Worm (Caenorhabditis elegans) whole organism, midembryonic: ENCODE measurements around the gene sre-6.

Experiments
- T22C8.4 ChIP-seq: fragments of 200-800 bp; sonication (Bioruptor generic); IDR thresholded peaks from 2 replicates; pipeline ENCODE4 v1.3.6; 2022; ENCODE audit warnings: missing genetic modification characterization, missing compliant biosample characterization
- cog-1 ChIP-seq: sonication (generic microtip); optimal IDR thresholded peaks from 2 replicates; lab custom pipeline; 2016; ENCODE audit warnings: missing genetic modification characterization, missing compliant biosample characterization
- flt-1 ChIP-seq: fragments of 200-800 bp; sonication (Bioruptor generic); IDR thresholded peaks from 2 replicates; pipeline ENCODE4 v1.3.6; 2022; ENCODE audit warnings: missing genetic modification characterization, missing compliant biosample characterization
- klf-2 ChIP-seq: fragments of 200-800 bp; sonication (Bioruptor generic); conservative IDR thresholded peaks from 2 replicates; pipeline ENCODE4 v1.3.6; 2022; ENCODE audit warnings: missing genetic modification reagents, missing genetic modification characterization, missing compliant biosample characterization
- med-1 ChIP-seq: sonication (generic microtip); optimal IDR thresholded peaks from 2 replicates; lab custom pipeline; 2017; ENCODE audit warnings: missing genetic modification characterization, mild to moderate bottlenecking, missing compliant biosample characterization, antibody characterized with exemption, missing genetic modification reagents; ENCODE audit not compliant: insufficient read depth
- ref-1 ChIP-seq: fragments of 200-800 bp; sonication (Bioruptor generic); conservative IDR thresholded peaks from 2 replicates; pipeline ENCODE4 v1.3.6; 2022; ENCODE audit warnings: missing genetic modification reagents, missing genetic modification characterization, missing compliant biosample characterization
- tab-1 ChIP-seq: fragments of 200-800 bp; sonication (Bioruptor generic); IDR thresholded peaks from 2 replicates; pipeline ENCODE4 v1.3.6; 2022; ENCODE audit warnings: missing genetic modification characterization, missing compliant biosample characterization
- ztf-23 ChIP-seq: fragments of 200-800 bp; sonication (Bioruptor generic); IDR thresholded peaks from 2 replicates; pipeline ENCODE4 v1.3.6; 2022; ENCODE audit warnings: missing genetic modification reagents, missing genetic modification characterization, missing compliant biosample characterization
- ztf-29 ChIP-seq: fragments of 200-800 bp; sonication (Bioruptor generic); IDR thresholded peaks from 2 replicates; pipeline ENCODE4 v1.3.6; 2022; ENCODE audit warnings: missing genetic modification reagents, missing genetic modification characterization, missing compliant biosample characterization

sre-6 gene

DNA sequence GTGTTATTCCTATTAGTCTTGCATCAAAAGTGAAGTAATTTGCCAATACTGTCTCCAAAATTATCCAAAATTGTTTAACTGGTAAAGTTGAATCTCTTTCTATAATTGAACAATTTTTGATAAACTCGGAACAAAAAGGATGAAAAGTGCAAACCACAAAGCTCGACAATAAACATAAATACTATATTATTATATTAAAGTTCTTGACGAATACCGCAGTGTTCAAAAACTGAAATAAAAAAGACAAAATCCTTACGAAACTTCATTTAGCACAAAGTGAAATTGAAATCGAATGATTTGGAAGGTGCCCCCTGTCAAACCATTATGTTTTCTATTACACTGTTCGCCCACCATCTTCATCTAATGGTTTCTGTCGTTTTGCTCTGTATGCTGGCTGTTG is 21.2 kb downstream of the sre-6 start, which contains the start of gene ZC302.3:
TSS of gene ZC302.3 (minus strand) at position 101 of the 400 bp plus-strand sequence.
- no peak for TF ChIP-seq tab-1
- no peak for TF ChIP-seq klf-2
- TF ChIP-seq ztf-29 (GFP tag; lab: Robert Waterston, UW): no peak
- TF ChIP-seq flt-1: no peak
- TF ChIP-seq ztf-23: no peak
- no peak for TF ChIP-seq med-1 (GFP tag; lab: Kevin White, UChicago)

DNA sequence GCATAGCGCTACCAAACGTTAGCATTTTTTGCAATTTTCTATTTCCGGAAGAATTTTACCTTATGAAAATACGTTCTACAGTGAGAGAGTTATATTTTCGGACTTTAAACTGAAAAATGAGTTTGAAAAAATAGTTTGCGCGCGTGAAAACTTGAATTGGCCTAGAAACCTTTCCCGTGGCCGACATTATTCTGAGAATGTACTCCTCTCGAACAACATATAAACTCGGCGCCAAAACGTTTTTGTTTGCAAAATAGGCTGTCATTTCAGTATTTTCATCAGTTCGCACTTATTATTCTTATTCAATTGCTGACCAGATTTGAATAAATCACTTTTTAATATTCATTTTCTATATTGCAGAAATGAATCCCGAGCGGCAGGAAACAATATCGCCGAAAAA is 25.8 kb downstream of the sre-6 start, which contains the start of the genes mre-11 and wdr-5.3:
TSS of gene mre-11 (minus strand) at position 113 of the 400 bp plus-strand sequence.
TSS of gene wdr-5.3 (plus strand) at position 361 of the 400 bp plus-strand sequence.
- TF ChIP-seq flt-1 (no peak), ref-1 (GFP tag; lab: Robert Waterston, UW) (no peak), med-1 (GFP tag; lab: Kevin White, UChicago) (no peak)

DNA sequence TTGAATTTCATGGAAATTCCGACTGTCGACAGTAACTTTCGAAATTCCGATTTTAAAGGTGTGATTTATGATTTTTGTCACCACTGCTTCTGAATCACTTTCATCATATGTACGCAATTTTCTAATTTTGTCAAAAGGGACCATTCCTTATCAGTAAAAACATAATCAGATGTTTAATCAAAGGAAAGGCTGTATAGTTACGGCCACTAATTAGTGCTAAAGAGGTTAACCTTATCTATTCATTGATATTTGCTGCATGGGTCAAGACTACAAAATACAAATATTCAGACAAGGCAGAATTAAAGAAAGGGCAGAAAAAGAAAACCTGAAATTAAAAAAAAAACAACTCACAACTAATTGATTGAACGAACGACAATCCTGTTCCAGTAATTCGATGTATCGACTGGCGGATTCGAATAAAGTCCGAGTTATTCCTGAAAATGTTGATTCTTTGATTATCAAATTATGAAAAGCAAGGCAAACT is 30.6 kb downstream of the sre-6 start, which contains the start of gene T28B11.1:
TSS of gene T28B11.1 (minus strand) at position 434 of the 484 bp plus-strand sequence.
- TF ChIP-seq ztf-23: no peak
- no peak for TF ChIP-seq ref-1 (GFP tag; lab: Robert Waterston, UW)
- TF ChIP-seq ztf-29 (GFP tag; lab: Robert Waterston, UW): no peak
- no peak for TF ChIP-seq klf-2
- no peak for TF ChIP-seq cog-1
- TF ChIP-seq tab-1: no peak
- TF ChIP-seq T22C8.4 (GFP tag; lab: Robert Waterston, UW): no peak
- TF ChIP-seq med-1 (GFP tag; lab: Kevin White, UChicago): no peak
- no peak for TF ChIP-seq flt-1

DNA sequence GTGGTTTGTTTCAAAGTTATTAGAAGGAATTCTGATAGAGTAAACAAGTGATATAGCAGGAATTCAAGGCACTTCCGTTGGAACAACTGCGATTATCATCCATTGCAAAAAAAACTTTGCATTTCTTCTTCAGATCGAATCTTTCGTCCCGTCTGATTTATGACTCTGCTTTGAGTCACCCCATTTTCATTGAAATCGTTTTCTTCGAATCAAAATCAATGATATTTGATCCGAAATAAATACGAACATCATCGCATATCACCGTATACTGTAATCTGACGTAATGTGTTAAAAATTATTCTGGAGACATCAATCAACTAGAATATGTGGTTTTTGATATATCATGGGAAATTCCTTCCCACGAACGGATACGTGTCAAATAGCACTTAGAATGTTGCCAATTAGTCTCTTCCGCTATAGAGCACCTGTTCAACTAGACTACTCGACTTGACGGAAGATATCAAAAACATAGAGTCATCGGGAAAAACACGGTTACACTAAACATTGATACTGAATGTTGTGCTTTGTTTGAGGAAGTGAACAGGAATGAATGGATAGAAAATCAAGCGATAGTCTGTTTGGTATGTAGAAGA is 31.7 kb downstream of the sre-6 start:
- TF ChIP-seq ztf-23 (no peak), klf-2 (no peak), flt-1 (no peak), ref-1 (GFP tag; lab: Robert Waterston, UW) (no peak), T22C8.4 (GFP tag; lab: Robert Waterston, UW) (no peak), med-1 (GFP tag; lab: Kevin White, UChicago) (no peak), cog-1 (no peak), tab-1 (no peak), ztf-29 (GFP tag; lab: Robert Waterston, UW) (no peak)

DNA sequence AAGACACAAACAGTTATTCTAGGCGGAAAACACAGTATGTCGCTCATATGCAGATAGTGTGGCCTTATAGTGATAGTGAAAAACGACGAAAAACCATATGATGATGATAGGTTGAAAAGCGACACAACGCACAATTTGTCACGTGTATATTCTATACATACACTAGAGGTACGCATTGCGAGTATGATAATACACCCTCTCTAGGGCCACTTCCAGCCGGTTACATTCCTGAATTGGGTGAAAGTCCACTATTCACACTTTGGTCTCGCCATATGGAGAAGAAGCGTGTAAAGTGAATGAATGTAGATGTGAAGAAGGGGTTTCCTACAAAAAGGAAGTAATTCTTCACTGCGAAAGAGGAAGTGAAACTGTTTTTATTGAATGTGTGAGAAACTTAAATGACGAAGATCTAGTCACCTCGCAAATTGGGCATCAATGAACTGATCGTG is 33.1 kb downstream of the sre-6 start:
- no peak for TF ChIP-seq flt-1
- TF ChIP-seq tab-1: no peak
- no peak for TF ChIP-seq klf-2
- TF ChIP-seq ref-1 (GFP tag; lab: Robert Waterston, UW): no peak
- TF ChIP-seq ztf-29 (GFP tag; lab: Robert Waterston, UW): no peak
- no peak for TF ChIP-seq T22C8.4 (GFP tag; lab: Robert Waterston, UW)
- TF ChIP-seq med-1 (GFP tag; lab: Kevin White, UChicago): no peak
- no peak for TF ChIP-seq ztf-23
- no peak for TF ChIP-seq cog-1

DNA sequence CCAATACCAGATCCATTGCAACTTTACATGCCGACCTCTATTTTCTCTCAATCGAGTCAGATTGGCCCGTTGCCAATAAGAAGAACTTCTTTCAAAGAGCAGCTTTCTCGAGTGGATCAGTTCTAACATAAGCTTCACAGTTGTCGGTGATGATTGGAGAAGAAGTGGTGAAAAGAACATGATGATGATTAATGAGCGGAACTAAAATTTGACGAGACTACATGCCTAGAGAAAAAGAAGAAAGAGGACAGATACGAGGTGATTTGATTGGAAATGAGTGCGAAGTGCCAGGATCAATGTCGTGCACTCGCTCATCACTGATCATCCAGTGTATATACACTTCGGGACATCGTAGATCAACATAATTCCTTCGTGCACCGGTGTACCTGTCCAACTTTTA is 34.9 kb downstream of the sre-6 start:
- TF ChIP-seq med-1 (GFP tag; lab: Kevin White, UChicago) (no peak), ztf-23 (no peak), cog-1 (no peak), flt-1 (no peak), klf-2 (no peak)

DNA sequence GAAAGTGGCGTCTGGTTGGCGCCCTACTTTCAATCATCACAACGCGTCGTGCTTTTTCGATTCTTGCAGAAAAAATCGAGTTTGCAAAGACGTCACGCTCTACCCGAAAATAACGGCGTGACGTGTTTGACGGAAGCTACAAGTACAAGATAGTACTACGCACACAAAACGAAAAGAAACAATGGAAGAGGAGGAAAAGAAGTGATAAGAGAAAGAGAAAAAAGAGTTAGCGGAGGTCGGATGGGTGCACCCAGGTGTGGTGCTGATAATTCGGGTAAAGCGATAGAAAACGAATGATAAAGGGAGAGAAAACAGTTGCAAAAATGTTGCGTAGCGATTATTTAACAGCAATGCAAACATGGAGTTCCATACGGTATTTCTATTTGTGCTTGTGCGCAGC is 35.9 kb downstream of the sre-6 start:
- no peak for TF ChIP-seq flt-1
- no peak for TF ChIP-seq ztf-23
- TF ChIP-seq T22C8.4 (GFP tag; lab: Robert Waterston, UW): no peak
- TF ChIP-seq tab-1: no peak
- TF ChIP-seq klf-2: no peak
- TF ChIP-seq ztf-29 (GFP tag; lab: Robert Waterston, UW): no peak

DNA sequence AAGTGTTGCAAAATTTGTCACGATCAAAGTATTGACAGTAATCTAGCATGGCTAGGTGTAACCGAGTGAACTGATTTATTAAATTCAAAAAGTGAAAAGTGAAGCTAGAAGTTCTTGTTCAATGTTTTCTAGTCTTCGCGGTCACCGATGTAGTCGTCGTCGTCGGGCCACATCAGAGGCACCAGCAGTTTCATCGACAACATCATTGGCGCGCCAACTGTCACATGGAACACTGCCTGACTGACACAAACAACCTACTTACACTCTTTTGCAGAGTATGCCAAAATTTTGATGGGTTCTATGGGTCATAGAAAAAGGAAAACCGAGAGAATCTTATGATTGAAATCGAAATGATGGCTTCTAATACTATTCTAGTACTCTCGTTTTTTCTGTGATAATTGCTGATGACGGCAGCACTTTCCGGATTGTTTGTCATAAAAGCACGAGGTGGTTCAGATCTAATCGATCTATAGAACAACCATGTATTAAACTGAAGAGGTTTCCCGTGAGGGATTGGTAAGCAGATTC is 37.1 kb downstream of the sre-6 start:
- TF ChIP-seq tab-1: no peak
- TF ChIP-seq flt-1: no peak
- TF ChIP-seq cog-1: no peak
- TF ChIP-seq med-1 (GFP tag; lab: Kevin White, UChicago): no peak
- no peak for TF ChIP-seq ztf-23
- TF ChIP-seq ref-1 (GFP tag; lab: Robert Waterston, UW): no peak
- TF ChIP-seq T22C8.4 (GFP tag; lab: Robert Waterston, UW): no peak
- no peak for TF ChIP-seq ztf-29 (GFP tag; lab: Robert Waterston, UW)
- no peak for TF ChIP-seq klf-2

DNA sequence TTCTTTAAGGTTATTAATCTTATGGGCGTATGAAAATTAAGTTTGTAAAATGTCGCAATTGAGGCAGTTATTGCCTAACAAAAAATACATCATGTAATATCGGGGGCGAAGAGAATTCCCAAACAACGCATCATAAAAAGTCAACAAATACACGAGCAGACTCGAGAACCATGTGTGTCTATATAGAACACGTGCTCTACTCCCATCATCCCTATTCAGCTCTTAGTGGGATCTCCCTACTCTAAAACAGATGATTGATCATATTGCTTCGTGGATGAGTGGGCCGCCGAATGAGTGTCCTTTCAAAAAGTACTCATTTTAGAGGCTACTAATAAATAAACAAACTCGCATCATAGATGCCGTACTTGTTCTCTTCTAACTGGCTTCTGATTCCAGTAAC is 38.1 kb downstream of the sre-6 start:
- TF ChIP-seq ztf-29 (GFP tag; lab: Robert Waterston, UW) (no peak), cog-1 (no peak), med-1 (GFP tag; lab: Kevin White, UChicago) (no peak), ztf-23 (no peak), flt-1 (no peak), T22C8.4 (GFP tag; lab: Robert Waterston, UW) (no peak), klf-2 (no peak), ref-1 (GFP tag; lab: Robert Waterston, UW) (no peak)

DNA sequence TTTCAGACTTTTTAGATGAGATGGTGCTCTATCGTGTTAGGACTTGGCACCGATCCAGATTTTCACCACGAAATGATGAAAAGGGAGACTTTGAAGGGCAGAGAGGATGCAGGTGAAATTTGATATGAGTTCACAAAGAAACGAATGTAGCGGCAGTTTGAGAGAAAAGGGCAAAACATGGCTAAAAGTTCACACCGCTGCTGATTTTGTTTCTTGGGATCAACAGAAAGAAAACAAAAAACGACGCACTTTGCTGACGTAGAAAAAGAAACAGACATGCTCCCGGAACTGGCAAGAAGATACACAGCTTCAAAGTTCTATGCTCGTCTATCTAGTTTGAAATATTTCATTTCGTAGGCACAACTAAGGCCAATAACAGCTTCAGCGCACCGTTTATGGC is 39.0 kb downstream of the sre-6 start:
- TF ChIP-seq T22C8.4 (GFP tag; lab: Robert Waterston, UW): no peak
- TF ChIP-seq med-1 (GFP tag; lab: Kevin White, UChicago): no peak

DNA sequence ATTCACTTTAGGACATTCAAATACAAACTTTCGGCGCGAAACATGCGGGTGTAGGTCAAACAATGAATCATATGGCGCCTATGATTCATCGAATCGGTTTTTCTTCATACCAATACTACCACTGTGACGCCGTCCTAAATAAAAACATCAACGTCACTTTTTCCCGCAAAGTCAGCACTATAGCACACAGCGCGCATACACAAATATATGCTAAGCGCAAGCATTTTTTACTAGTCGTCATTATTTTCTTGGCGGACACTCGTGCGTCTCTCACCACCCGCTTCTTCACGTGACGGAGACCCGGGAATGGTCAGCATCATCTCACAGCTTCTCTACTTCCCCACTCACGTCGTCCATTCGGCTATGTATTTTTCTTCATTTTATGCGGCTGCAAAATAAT is 39.4 kb downstream of the sre-6 start:
- TF ChIP-seq ztf-23: no peak
- TF ChIP-seq tab-1: no peak
- TF ChIP-seq ztf-29 (GFP tag; lab: Robert Waterston, UW): no peak
- TF ChIP-seq cog-1: no peak
- TF ChIP-seq klf-2: no peak
- TF ChIP-seq ref-1 (GFP tag; lab: Robert Waterston, UW): no peak
- no peak for TF ChIP-seq flt-1
- TF ChIP-seq T22C8.4 (GFP tag; lab: Robert Waterston, UW): no peak
- no peak for TF ChIP-seq med-1 (GFP tag; lab: Kevin White, UChicago)
